Worm (Caenorhabditis elegans): ENCODE data around the gene F41C3.11.

F41C3.11 gene

DNA sequence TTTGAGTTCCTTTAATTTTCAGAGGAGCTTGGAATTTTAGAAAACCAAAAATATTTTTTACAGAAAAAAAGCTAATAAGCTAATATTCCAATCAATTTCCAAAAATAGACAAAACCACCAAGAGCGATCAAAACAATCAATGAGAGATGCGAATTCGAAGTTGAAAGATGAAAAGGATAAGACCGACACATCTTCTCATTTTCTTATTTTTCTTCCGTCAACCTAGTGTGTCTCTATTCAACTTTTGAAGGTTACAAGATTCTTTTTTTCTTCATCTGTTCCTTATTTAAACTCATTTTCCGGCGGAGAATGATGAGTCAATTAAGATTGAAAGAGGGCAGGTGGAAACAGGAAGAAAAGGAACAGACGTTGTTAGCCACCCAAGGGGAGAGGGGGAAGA, 33.9 kb upstream of the F41C3.11 start:
- TF ChIP-seq unc-30 (tag; optimal IDR thresholded peaks at IDR 0.05) = no peak
- TF ChIP-seq rnt-1 (tag; optimal IDR thresholded peaks at IDR 0.05) = no peak
- TF ChIP-seq sup-37 (GFP tag; optimal IDR thresholded peaks at IDR 0.05) = no peak
- no peak for TF ChIP-seq sptf-1 (tag; optimal IDR thresholded peaks at IDR 0.05)
- no peak for TF ChIP-seq nhr-19 (GFP tag; conservative IDR thresholded peaks at IDR 0.05)
- peak; percentile 7 for TF ChIP-seq nhr-20 (tag; optimal IDR thresholded peaks at IDR 0.05)
- no peak for TF ChIP-seq efl-3 (GFP tag; optimal IDR thresholded peaks at IDR 0.05)
- no peak for TF ChIP-seq mab-9 (GFP tag; IDR thresholded peaks at IDR 0.05)
- peak; percentile 80 for TF ChIP-seq lin-14 (GFP tag; optimal IDR thresholded peaks at IDR 0.05)
- peak; percentile 3 for TF ChIP-seq mep-1 (tag; optimal IDR thresholded peaks at IDR 0.05)
- peak; percentile 48 for TF ChIP-seq blmp-1 (tag; optimal IDR thresholded peaks at IDR 0.05)
- TF ChIP-seq fos-1 (tag; optimal IDR thresholded peaks at IDR 0.05) = no peak
- peak; percentile 78 for TF ChIP-seq nhr-85 (tag)
- TF ChIP-seq tbx-2 (tag; optimal IDR thresholded peaks at IDR 0.05) = no peak
- TF ChIP-seq pax-3 (tag; optimal IDR thresholded peaks at IDR 0.05) = no peak
- TF ChIP-seq hlh-17 (GFP tag; optimal IDR thresholded peaks at IDR 0.05; ENCODE audit: borderline replicate concordance) = no peak
- TF ChIP-seq unc-86 (tag; optimal IDR thresholded peaks at IDR 0.05) = no peak
- TF ChIP-seq mdl-1 (tag; optimal IDR thresholded peaks at IDR 0.05) = no peak
- no peak for TF ChIP-seq nhr-71 (tag; optimal IDR thresholded peaks at IDR 0.05)

DNA sequence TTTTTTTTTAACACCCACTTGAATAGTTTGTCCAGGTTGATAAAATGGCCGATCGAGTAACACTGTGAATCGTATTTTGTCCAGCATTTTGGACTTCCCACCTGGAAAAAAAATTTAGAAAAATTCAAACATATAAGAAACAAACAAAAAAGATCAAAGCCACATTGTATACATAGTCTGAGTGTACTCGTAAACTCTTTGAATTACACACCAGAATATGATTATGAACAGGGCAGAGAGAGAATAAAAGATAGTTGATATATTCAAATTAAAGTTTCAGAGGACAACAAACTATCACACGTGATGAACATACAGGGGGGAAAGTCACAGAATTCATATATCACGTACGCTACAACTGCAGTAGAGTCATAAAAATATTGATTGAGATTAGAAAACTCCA, 32.5 kb upstream of the F41C3.11 start, which contains the start of gene ttm-2:
ttm-2 (minus strand) TSS at position 101 of the 400 bp plus-strand sequence.
- TF ChIP-seq nhr-90 (tag; optimal IDR thresholded peaks at IDR 0.05; ENCODE audit: poor library complexity) (no peak), mab-9 (GFP tag; IDR thresholded peaks at IDR 0.05) (no peak), lir-3 (tag; optimal IDR thresholded peaks at IDR 0.05; ENCODE audit: poor library complexity) (no peak), fos-1 (tag; optimal IDR thresholded peaks at IDR 0.05) (no peak), skn-1 (tag; optimal IDR thresholded peaks at IDR 0.05) (no peak), vab-15 (tag; optimal IDR thresholded peaks at IDR 0.05) (no peak), nhr-237 (tag; optimal IDR thresholded peaks at IDR 0.05) (no peak), lin-15B (tag; optimal IDR thresholded peaks at IDR 0.05) (no peak), elt-3 (tag; optimal IDR thresholded peaks at IDR 0.05) (no peak), lsy-2 (tag; optimal IDR thresholded peaks at IDR 0.05) (no peak), dpl-1 (GFP tag; optimal IDR thresholded peaks at IDR 0.05) (no peak), lin-39 (tag; optimal IDR thresholded peaks at IDR 0.05) (no peak), nhr-11 (tag; optimal IDR thresholded peaks at IDR 0.05) (no peak), nhr-28 (tag; optimal IDR thresholded peaks at IDR 0.05) (no peak), grh-1 (GFP tag; IDR thresholded peaks at IDR 0.05) (no peak), isw-1 (GFP tag; IDR thresholded peaks at IDR 0.05) (no peak), elt-2 (tag; optimal IDR thresholded peaks at IDR 0.05) (no peak)

DNA sequence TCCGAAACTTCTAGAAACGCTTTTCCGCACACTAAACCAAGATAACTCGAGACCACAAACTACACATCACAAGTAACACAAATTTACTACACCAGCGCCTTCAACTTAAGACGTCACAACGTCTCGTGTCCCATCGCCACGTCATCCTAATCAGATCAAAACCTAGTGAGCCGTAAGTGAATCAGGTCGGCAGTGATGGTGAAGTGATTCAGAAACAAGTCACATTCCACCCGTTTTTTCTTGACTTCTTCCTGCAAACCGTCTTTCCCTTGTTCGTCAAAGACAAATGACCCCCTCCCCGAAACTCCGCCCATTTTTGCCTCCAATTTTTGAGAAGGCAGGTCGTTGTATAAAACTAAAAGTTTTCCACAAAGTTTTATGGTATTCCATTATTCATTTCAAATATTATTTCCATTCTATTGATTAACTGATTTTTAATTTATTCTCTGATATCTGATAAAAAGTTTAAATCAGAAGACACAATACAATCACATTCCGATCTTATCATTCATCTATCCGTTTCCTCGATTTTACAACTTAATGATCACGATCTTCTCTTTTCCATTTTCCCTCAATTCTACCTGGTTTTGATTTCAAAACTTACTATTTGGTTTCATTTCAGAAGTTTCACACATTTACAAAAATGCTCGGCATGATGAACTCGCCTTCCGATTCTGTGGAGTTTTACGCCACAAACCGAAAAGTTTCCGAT, 29.0 kb upstream of the F41C3.11 start, which contains the start of gene F26G1.2:
F26G1.2 (plus strand) TSS at position 508 of the 712 bp plus-strand sequence.
- TF ChIP-seq irx-1 (tag; optimal IDR thresholded peaks at IDR 0.05) (no peak), snu-23 (GFP tag; optimal IDR thresholded peaks at IDR 0.05) (peak; percentile 11), nhr-71 (tag; optimal IDR thresholded peaks at IDR 0.05) (peak; percentile 50), lin-35 (GFP tag; optimal IDR thresholded peaks at IDR 0.05) (peak in 1 of 2 experiments; percentile 32), xbp-1 (tag; optimal IDR thresholded peaks at IDR 0.05) (peak; percentile 36), hpl-2 (GFP tag; optimal IDR thresholded peaks at IDR 0.05) (no peak), nhr-85 (tag) (peak; percentile 84), blmp-1 (tag; optimal IDR thresholded peaks at IDR 0.05) (peak; percentile 51), unc-62 (GFP tag; optimal IDR thresholded peaks at IDR 0.05) (no peak), lsy-2 (tag; optimal IDR thresholded peaks at IDR 0.05) (peak in 1 of 2 experiments; percentile 24), nhr-20 (tag; optimal IDR thresholded peaks at IDR 0.05) (peak; percentile 53), nhr-12 (tag; optimal IDR thresholded peaks at IDR 0.05) (no peak), efl-1 (optimal IDR thresholded peaks at IDR 0.05) (no peak), efl-1 (GFP tag; optimal IDR thresholded peaks at IDR 0.05 in 1 of 2) (peak in 1 of 2 experiments; percentile 90), zag-1 (tag; optimal IDR thresholded peaks at IDR 0.05) (no peak), lin-39 (tag; optimal IDR thresholded peaks at IDR 0.05) (no peak), lin-14 (GFP tag; optimal IDR thresholded peaks at IDR 0.05) (peak; percentile 8), ama-1 (optimal IDR thresholded peaks at IDR 0.05) (no peak), elt-3 (tag; optimal IDR thresholded peaks at IDR 0.05) (peak in 1 of 6 experiments; percentile 69), fkh-8 (tag; optimal IDR thresholded peaks at IDR 0.05) (peak; percentile 32), grh-1 (GFP tag; IDR thresholded peaks at IDR 0.05) (peak; percentile 25; the same call in 1 of the 2 replicates), pag-3 (tag; optimal IDR thresholded peaks at IDR 0.05; ENCODE audit: borderline replicate concordance, insufficient read depth) (no peak)
